Worm (Caenorhabditis elegans) whole organism, late embryonic: ENCODE results near the gene sphk-1.

ENCODE experiments used
- C38D4.7 ChIP-seq: fragments of 200-800 bp; sonication (Bioruptor generic); optimal IDR thresholded peaks from 2 replicates; lab custom pipeline; 2018; ENCODE audit warnings: mild to moderate bottlenecking, missing genetic modification characterization, moderate library complexity, missing compliant biosample characterization
- T23F11.4 ChIP-seq: fragments of 200-800 bp; sonication (Bioruptor generic); optimal IDR thresholded peaks from 2 replicates; lab custom pipeline; 2018; ENCODE audit warnings: mild to moderate bottlenecking, missing genetic modification characterization, missing compliant biosample characterization
- ama-1 ChIP-seq: fragments of 150-350 bp; optimal IDR thresholded peaks from 2 replicates; lab custom pipeline; 2014
- ceh-18 ChIP-seq: sonication (generic microtip); optimal IDR thresholded peaks from 2 replicates; lab custom pipeline; 2016; ENCODE audit warnings: missing genetic modification characterization, missing compliant biosample characterization
- ceh-22 ChIP-seq: sonication (generic microtip); optimal IDR thresholded peaks from 2 replicates; lab custom pipeline; 2017; ENCODE audit warnings: missing biosample characterization, missing genetic modification characterization
- ceh-24 ChIP-seq: sonication (generic microtip); optimal IDR thresholded peaks from 2 replicates; lab custom pipeline; 2016; ENCODE audit warnings: mild to moderate bottlenecking, missing genetic modification characterization, missing compliant biosample characterization
- ceh-31 ChIP-seq: sonication (generic microtip); optimal IDR thresholded peaks from 2 replicates; lab custom pipeline; 2016; ENCODE audit warnings: missing genetic modification characterization, missing compliant biosample characterization
- ceh-34 ChIP-seq: sonication (generic microtip); optimal IDR thresholded peaks from 2 replicates; lab custom pipeline; 2016; ENCODE audit warnings: mild to moderate bottlenecking, missing genetic modification characterization, missing compliant biosample characterization
- ceh-45 ChIP-seq: fragments of 200-800 bp; sonication (Bioruptor generic); IDR thresholded peaks from 2 replicates; pipeline ENCODE4 v1.3.6; 2022; ENCODE audit warnings: missing genetic modification reagents, missing genetic modification characterization, missing compliant biosample characterization
- ceh-6 ChIP-seq: fragments of 200-800 bp; sonication (Bioruptor generic); optimal IDR thresholded peaks from 2 replicates; lab custom pipeline; 2018; ENCODE audit warnings: mild to moderate bottlenecking, missing genetic modification characterization, missing compliant biosample characterization
- ceh-9 ChIP-seq: sonication (generic microtip); optimal IDR thresholded peaks from 2 replicates; lab custom pipeline; 2016; ENCODE audit warnings: mild to moderate bottlenecking, missing genetic modification characterization, inconsistent platforms, missing compliant biosample characterization
- dve-1 ChIP-seq: sonication (generic microtip); optimal IDR thresholded peaks from 2 replicates; lab custom pipeline; 2017; ENCODE audit warnings: antibody characterized with exemption, mild to moderate bottlenecking, missing genetic modification characterization, missing compliant biosample characterization
- elt-2 ChIP-seq: sonication (generic microtip); optimal IDR thresholded peaks from 2 replicates; lab custom pipeline; 2016; ENCODE audit warnings: missing genetic modification reagents, missing genetic modification characterization, missing compliant biosample characterization
- ets-4 ChIP-seq: sonication (generic microtip); optimal IDR thresholded peaks from 2 replicates; lab custom pipeline; 2016; ENCODE audit warnings: missing genetic modification characterization, missing compliant biosample characterization
- eyg-1 ChIP-seq: sonication (generic microtip); optimal IDR thresholded peaks from 2 replicates; lab custom pipeline; 2016; ENCODE audit warnings: missing genotype, missing genetic modification characterization, missing compliant biosample characterization
- fkh-10 ChIP-seq: fragments of 150-350 bp; optimal IDR thresholded peaks from 2 replicates; lab custom pipeline; 2014; ENCODE audit warnings: missing biosample characterization, missing genetic modification reagents, missing genetic modification characterization
- fkh-6 ChIP-seq: sonication (generic microtip); optimal IDR thresholded peaks from 2 replicates; lab custom pipeline; 2016; ENCODE audit warnings: missing genetic modification characterization, missing compliant biosample characterization
- gmeb-2 ChIP-seq: sonication (generic microtip); optimal IDR thresholded peaks from 2 replicates; lab custom pipeline; 2016; ENCODE audit warnings: missing genetic modification characterization, inconsistent platforms, missing compliant biosample characterization
- hlh-30 ChIP-seq: sonication (generic microtip); optimal IDR thresholded peaks from 2 replicates; lab custom pipeline; 2017; ENCODE audit warnings: antibody characterized with exemption, missing genetic modification characterization, missing compliant biosample characterization; ENCODE audit not compliant: insufficient read depth
- hlh-6 ChIP-seq: sonication (generic microtip); optimal IDR thresholded peaks from 2 replicates; lab custom pipeline; 2016; ENCODE audit warnings: missing genotype, missing genetic modification characterization, missing compliant biosample characterization
- hlh-8 ChIP-seq: sonication (generic microtip); optimal IDR thresholded peaks from 2 replicates; lab custom pipeline; 2016; ENCODE audit warnings: missing genotype, missing genetic modification characterization, missing compliant biosample characterization
- lim-6 ChIP-seq: sonication (generic microtip); optimal IDR thresholded peaks from 2 replicates; lab custom pipeline; 2016; ENCODE audit warnings: missing genetic modification characterization, missing compliant biosample characterization
- lin-11 ChIP-seq: fragments of 200-800 bp; sonication (Bioruptor generic); optimal IDR thresholded peaks from 2 replicates; lab custom pipeline; 2018; ENCODE audit warnings: mild to moderate bottlenecking, missing genetic modification characterization, missing compliant biosample characterization
- madf-2 ChIP-seq: sonication (generic microtip); optimal IDR thresholded peaks from 2 replicates; lab custom pipeline; 2017; ENCODE audit warnings: missing genetic modification characterization, missing compliant biosample characterization
- mec-3 ChIP-seq: sonication (generic microtip); optimal IDR thresholded peaks from 2 replicates; lab custom pipeline; 2016; ENCODE audit warnings: borderline replicate concordance, missing genetic modification characterization, missing compliant biosample characterization
- nfya-1 ChIP-seq: sonication (generic microtip); optimal IDR thresholded peaks from 2 replicates; lab custom pipeline; 2017; ENCODE audit warnings: missing genetic modification characterization, mild to moderate bottlenecking, missing compliant biosample characterization, antibody characterized with exemption, moderate library complexity
- nhr-11 ChIP-seq: fragments of 150-350 bp; optimal IDR thresholded peaks from 2 replicates; lab custom pipeline; 2014; ENCODE audit warnings: missing biosample characterization, missing genetic modification characterization
- nhr-232 ChIP-seq: sonication (generic microtip); optimal IDR thresholded peaks from 2 replicates; lab custom pipeline; 2016; ENCODE audit warnings: missing genetic modification characterization, missing compliant biosample characterization
- odd-2 ChIP-seq: sonication (generic microtip); optimal IDR thresholded peaks from 2 replicates; lab custom pipeline; 2017; ENCODE audit warnings: antibody characterized with exemption, mild to moderate bottlenecking, missing genetic modification characterization, missing compliant biosample characterization
- pat-9 ChIP-seq: fragments of 200-800 bp; sonication (Bioruptor generic); optimal IDR thresholded peaks from 2 replicates; lab custom pipeline; 2018; ENCODE audit warnings: mild to moderate bottlenecking, missing genetic modification characterization, moderate library complexity, missing compliant biosample characterization
- pax-1 ChIP-seq: fragments of 150-350 bp; optimal IDR thresholded peaks from 2 replicates; lab custom pipeline; 2014; ENCODE audit warnings: missing biosample characterization, missing genetic modification characterization
- pqm-1 ChIP-seq: sonication (generic microtip); optimal IDR thresholded peaks from 2 replicates; lab custom pipeline; 2016; ENCODE audit warnings: missing genetic modification characterization, missing compliant biosample characterization
- pros-1 ChIP-seq: fragments of 150-350 bp; optimal IDR thresholded peaks from 2 replicates; lab custom pipeline; 2014; ENCODE audit warnings: missing biosample characterization, missing genetic modification reagents, missing genetic modification characterization
- rnt-1 ChIP-seq: sonication (generic microtip); optimal IDR thresholded peaks from 2 replicates; lab custom pipeline; 2016; ENCODE audit warnings: missing genetic modification characterization, missing compliant biosample characterization
- sox-2 ChIP-seq: fragments of 200-800 bp; sonication (Bioruptor generic); IDR thresholded peaks from 2 replicates; pipeline ENCODE4 v1.3.6; 2022; ENCODE audit warnings: missing genetic modification reagents, missing genetic modification characterization, missing compliant biosample characterization
- tbx-2 ChIP-seq: sonication (generic microtip); optimal IDR thresholded peaks from 2 replicates; lab custom pipeline; 2016; ENCODE audit warnings: missing genetic modification characterization, missing compliant biosample characterization
- tbx-7 ChIP-seq: sonication (generic microtip); optimal IDR thresholded peaks from 2 replicates; lab custom pipeline; 2016; ENCODE audit warnings: missing genotype, missing genetic modification characterization, missing compliant biosample characterization
- unc-42 ChIP-seq: sonication (generic microtip); optimal IDR thresholded peaks from 2 replicates; lab custom pipeline; 2016; ENCODE audit warnings: missing genotype, missing genetic modification characterization, missing compliant biosample characterization
- unc-55 ChIP-seq: sonication (generic microtip); optimal IDR thresholded peaks from 2 replicates; lab custom pipeline; 2017; ENCODE audit warnings: missing biosample characterization, missing genetic modification reagents, missing genetic modification characterization
- unc-86 ChIP-seq: sonication (generic microtip); optimal IDR thresholded peaks from 2 replicates; lab custom pipeline; 2016; ENCODE audit warnings: missing genetic modification characterization, missing compliant biosample characterization

Gene sphk-1

DNA sequence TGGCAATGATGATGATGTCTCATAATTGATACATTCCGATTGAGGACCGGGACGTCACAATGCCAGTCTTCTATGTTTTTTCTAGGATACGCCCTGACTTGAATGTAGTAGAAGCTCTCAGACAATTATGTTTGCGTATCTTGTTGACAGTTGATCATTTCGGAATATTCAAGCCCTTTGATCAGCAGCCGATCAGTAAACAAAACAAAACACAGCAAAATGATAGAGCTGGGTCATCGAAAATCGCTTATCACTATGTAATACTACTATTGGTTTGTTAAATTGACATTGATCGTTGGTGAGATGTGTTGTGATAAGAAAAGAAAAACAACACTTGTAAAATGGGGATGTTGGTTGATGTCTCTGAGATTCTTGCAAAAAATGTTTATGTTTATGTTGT lies 36.8 kb upstream of the sphk-1 start:
- TF ChIP-seq nhr-11 (tag; lab: Kevin White, UChicago) = no peak
- TF ChIP-seq madf-2 (tag; lab: Kevin White, UChicago) = no peak
- peak; percentile 23 for TF ChIP-seq elt-2 (tag; lab: Kevin White, UChicago)
- TF ChIP-seq, all 69 proteins: peak for 1

DNA sequence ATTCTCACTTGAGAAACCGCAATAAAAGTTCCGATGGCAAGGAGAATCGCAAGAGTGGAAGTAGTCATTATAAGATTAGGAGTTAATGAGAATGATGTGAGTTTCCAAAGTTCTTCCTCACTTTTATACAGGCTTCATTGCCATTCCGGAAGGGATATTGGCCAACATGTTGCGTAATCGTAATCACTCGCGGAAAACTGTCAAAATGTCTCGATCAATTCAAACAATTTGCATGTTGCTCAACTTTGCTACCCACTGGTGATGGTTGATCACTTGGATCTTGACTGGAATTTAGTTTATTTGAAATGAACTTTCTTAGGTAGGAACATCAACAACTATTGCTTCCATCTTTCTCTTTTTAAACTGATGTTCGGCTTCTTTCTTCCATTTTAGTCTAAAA lies 36.0 kb upstream of the sphk-1 start, which contains the start of gene idpb-4:
TSS of gene idpb-4 (minus strand) at position 101 of the 400 bp plus-strand sequence.
- TF ChIP-seq fkh-6 = no peak
- no peak for TF ChIP-seq ceh-18 (tag; lab: Kevin White, UChicago)
- TF ChIP-seq fkh-10 (GFP tag; lab: Kevin White, UChicago) = no peak
- no peak for TF ChIP-seq nhr-11 (tag; lab: Kevin White, UChicago)
- TF ChIP-seq tbx-2 (tag; lab: Kevin White, UChicago) = no peak
- no peak for TF ChIP-seq eyg-1
- no peak for TF ChIP-seq ceh-22 (tag; lab: Kevin White, UChicago)
- TF ChIP-seq unc-86 (tag; lab: Kevin White, UChicago) = no peak
- no peak for TF ChIP-seq ceh-45 (GFP tag; lab: Robert Waterston, UW)
- no peak for TF ChIP-seq pqm-1 (tag; lab: Kevin White, UChicago)
- no peak for TF ChIP-seq hlh-30 (tag; lab: Kevin White, UChicago)

DNA sequence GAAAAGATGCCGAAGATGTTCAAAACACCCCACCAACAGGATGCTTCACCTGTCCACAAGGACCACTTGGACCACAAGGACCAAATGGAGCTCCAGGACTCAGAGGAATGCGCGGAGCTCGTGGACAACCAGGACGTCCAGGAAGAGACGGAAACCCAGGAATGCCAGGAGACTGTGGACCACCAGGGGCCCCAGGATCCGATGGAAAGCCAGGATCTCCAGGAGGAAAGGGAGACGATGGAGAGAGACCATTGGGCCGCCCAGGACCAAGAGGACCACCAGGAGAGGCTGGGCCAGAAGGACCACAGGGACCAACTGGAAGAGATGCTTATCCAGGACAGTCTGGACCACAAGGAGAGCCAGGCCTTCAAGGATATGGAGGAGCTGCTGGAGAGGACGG lies 32.2 kb upstream of the sphk-1 start:
- no peak for TF ChIP-seq ama-1 (lab: Kevin White, UChicago)
- TF ChIP-seq ceh-6 = no peak
- TF ChIP-seq hlh-30 (tag; lab: Kevin White, UChicago) = no peak
- no peak for TF ChIP-seq C38D4.7 (GFP tag; lab: Kevin White, UChicago)
- no peak for TF ChIP-seq nhr-232
- no peak for TF ChIP-seq unc-86 (tag; lab: Kevin White, UChicago)
- TF ChIP-seq ceh-9 (tag; lab: Kevin White, UChicago) = no peak
- TF ChIP-seq lim-6 (tag; lab: Kevin White, UChicago) = no peak
- TF ChIP-seq unc-55 (GFP tag; lab: Kevin White, UChicago) = no peak
- no peak for TF ChIP-seq pros-1 (tag; lab: Kevin White, UChicago)
- TF ChIP-seq lin-11 (tag; lab: Kevin White, UChicago) = no peak
- TF ChIP-seq sox-2 = no peak
- TF ChIP-seq tbx-2 (tag; lab: Kevin White, UChicago) = no peak
- TF ChIP-seq odd-2 (tag; lab: Kevin White, UChicago) = no peak
- no peak for TF ChIP-seq nfya-1 (tag; lab: Kevin White, UChicago)
- TF ChIP-seq rnt-1 = no peak
- no peak for TF ChIP-seq hlh-8 (tag; lab: Kevin White, UChicago)

ce11 chrII:8732339-8733100 lies 31.1 kb upstream of the sphk-1 start, which contains the start of gene rol-6:
rol-6 (plus strand) TSS chrII:8733050.
- no peak for TF ChIP-seq ceh-6
- no peak for TF ChIP-seq tbx-7 (tag; lab: Kevin White, UChicago)
- no peak for TF ChIP-seq elt-2 (tag; lab: Kevin White, UChicago)
- TF ChIP-seq mec-3 (tag; lab: Kevin White, UChicago) = no peak
- no peak for TF ChIP-seq hlh-6 (tag; lab: Kevin White, UChicago)
- TF ChIP-seq T23F11.4 (GFP tag; lab: Kevin White, UChicago) = no peak
- no peak for TF ChIP-seq ceh-24 (tag; lab: Kevin White, UChicago)
- TF ChIP-seq pax-1 = no peak
- TF ChIP-seq unc-42 (tag; lab: Kevin White, UChicago) = no peak
- TF ChIP-seq pat-9 (tag; lab: Kevin White, UChicago) = no peak
- TF ChIP-seq ceh-31 (tag; lab: Kevin White, UChicago) = no peak
- TF ChIP-seq ceh-34 = no peak
- TF ChIP-seq unc-55 (GFP tag; lab: Kevin White, UChicago) = no peak
- TF ChIP-seq dve-1 (tag; lab: Kevin White, UChicago) = no peak
- TF ChIP-seq ets-4 (tag; lab: Kevin White, UChicago) = no peak
- TF ChIP-seq ama-1 (lab: Kevin White, UChicago) = no peak
- TF ChIP-seq pqm-1 (tag; lab: Kevin White, UChicago) = no peak
- no peak for TF ChIP-seq gmeb-2
